Worm (Caenorhabditis elegans): Measurements from ENCODE around the gene cct-5.
A peak's percentile ranks its signal among the peaks of the same experiment; 100 is the strongest.

Gene cct-5

ce11 chrIII:4476313-4476712, 31.6 kb downstream of the cct-5 start:
- TF ChIP-seq nhr-25 (tag; optimal IDR thresholded peaks at IDR 0.05) (no peak), ceh-9 (tag; optimal IDR thresholded peaks at IDR 0.05) (no peak), hmg-11 (tag; optimal IDR thresholded peaks at IDR 0.05) (no peak), lin-39 (tag; optimal IDR thresholded peaks at IDR 0.05) (no peak)

- TF ChIP-seq fkh-2 (tag; optimal IDR thresholded peaks at IDR 0.05): peak; percentile 48
- peak; percentile 97 for TF ChIP-seq snpc-4 (tag; optimal IDR thresholded peaks at IDR 0.05)
- TF ChIP-seq lin-39 (tag; optimal IDR thresholded peaks at IDR 0.05): peak; percentile 96
- TF ChIP-seq pha-4 (tag; optimal IDR thresholded peaks at IDR 0.05): peak; percentile 100
- TF ChIP-seq nhr-12 (tag; optimal IDR thresholded peaks at IDR 0.05): no peak
- TF ChIP-seq elt-3 (tag; optimal IDR thresholded peaks at IDR 0.05): peak; percentile 20 to 97 (median 69)
- TF ChIP-seq skn-1 (tag; optimal IDR thresholded peaks at IDR 0.05): peak; percentile 95
- TF ChIP-seq zag-1 (tag; optimal IDR thresholded peaks at IDR 0.05): peak; percentile 77
- TF ChIP-seq aly-2 (tag; optimal IDR thresholded peaks at IDR 0.05): peak; percentile 92
- TF ChIP-seq fkh-10 (GFP tag; optimal IDR thresholded peaks at IDR 0.05): peak; percentile 91
- TF ChIP-seq nhr-28 (tag; optimal IDR thresholded peaks at IDR 0.05): peak; percentile 53
- TF ChIP-seq egl-27 (tag; optimal IDR thresholded peaks at IDR 0.05): peak; percentile 71
- peak; percentile 91 for TF ChIP-seq ceh-28 (tag; optimal IDR thresholded peaks at IDR 0.05)
- peak; percentile 58 for TF ChIP-seq ZK546.5 (tag; optimal IDR thresholded peaks at IDR 0.05)
- TF ChIP-seq daf-12 (tag; optimal IDR thresholded peaks at IDR 0.05): peak; percentile 39
- TF ChIP-seq nhr-43 (tag; optimal IDR thresholded peaks at IDR 0.05; ENCODE audit: poor library complexity, severe bottlenecking): peak; percentile 97
- TF ChIP-seq nhr-25 (tag; optimal IDR thresholded peaks at IDR 0.05): peak; percentile 100
- peak; percentile 90 for TF ChIP-seq elt-1 (tag; optimal IDR thresholded peaks at IDR 0.05)
- no peak for TF ChIP-seq nhr-237 (tag; optimal IDR thresholded peaks at IDR 0.05)
- no peak for TF ChIP-seq mml-1 (tag; optimal IDR thresholded peaks at IDR 0.05)
- peak; percentile 100 for TF ChIP-seq lsy-12 (tag; optimal IDR thresholded peaks at IDR 0.05)
- TF ChIP-seq unc-62 (GFP tag; optimal IDR thresholded peaks at IDR 0.05): peak; percentile 89
- TF ChIP-seq nhr-23 (tag; optimal IDR thresholded peaks at IDR 0.05): peak; percentile 99
- peak; percentile 98 for TF ChIP-seq egl-5 (tag; optimal IDR thresholded peaks at IDR 0.05)
- TF ChIP-seq nhr-76 (tag; optimal IDR thresholded peaks at IDR 0.05): peak; percentile 74
- peak; percentile 58 for TF ChIP-seq unc-39 (tag; optimal IDR thresholded peaks at IDR 0.05)
- TF ChIP-seq elt-2 (tag; optimal IDR thresholded peaks at IDR 0.05): peak; percentile 90
- TF ChIP-seq ama-1 (optimal IDR thresholded peaks at IDR 0.05): peak; percentile 87
- peak; percentile 74 for TF ChIP-seq sea-2 (GFP tag; optimal IDR thresholded peaks at IDR 0.05)
- TF ChIP-seq hmg-11 (tag; optimal IDR thresholded peaks at IDR 0.05): peak; percentile 99
- TF ChIP-seq jun-1 (tag; optimal IDR thresholded peaks at IDR 0.05): peak; percentile 99
- no peak for TF ChIP-seq ceh-9 (tag; optimal IDR thresholded peaks at IDR 0.05)
- TF ChIP-seq ceh-82 (tag; optimal IDR thresholded peaks at IDR 0.05): peak; percentile 94
- peak; percentile 93 for TF ChIP-seq nhr-77 (tag; optimal IDR thresholded peaks at IDR 0.05)
- TF ChIP-seq nfya-1 (tag; optimal IDR thresholded peaks at IDR 0.05; ENCODE audit: insufficient read depth): peak; percentile 99
- peak; percentile 86 for TF ChIP-seq fos-1 (tag; optimal IDR thresholded peaks at IDR 0.05)
- no peak for TF ChIP-seq nhr-67 (tag; optimal IDR thresholded peaks at IDR 0.05)
- TF ChIP-seq ztf-4 (tag; optimal IDR thresholded peaks at IDR 0.05): peak; percentile 95
- peak; percentile 96 for TF ChIP-seq lin-15B (tag; optimal IDR thresholded peaks at IDR 0.05)
- peak; percentile 93 for TF ChIP-seq R02D3.7 (tag; optimal IDR thresholded peaks at IDR 0.05)
- TF ChIP-seq ztf-11 (tag; optimal IDR thresholded peaks at IDR 0.05): no peak
- TF ChIP-seq mdl-1 (tag; optimal IDR thresholded peaks at IDR 0.05): peak; percentile 52
- peak; percentile 18 for TF ChIP-seq ceh-16 (tag; optimal IDR thresholded peaks at IDR 0.05)
- peak; percentile 96 for TF ChIP-seq tbx-2 (tag; optimal IDR thresholded peaks at IDR 0.05)
- TF ChIP-seq pqm-1 (tag; optimal IDR thresholded peaks at IDR 0.05): peak; percentile 84
- peak; percentile 96 for TF ChIP-seq nhr-11 (tag; optimal IDR thresholded peaks at IDR 0.05)
- no peak for TF ChIP-seq eor-1 (tag; optimal IDR thresholded peaks at IDR 0.05)
Measured at ce11 chrIII:4475428-4475968, 32.4 kb downstream of the cct-5 start, which contains the start of gene rps-1. TSS of gene rps-1 (plus strand) at chrIII:4475918.

Data from whole organism, L3 larva.